Fruit fly (Drosophila melanogaster): ENCODE results near the gene CG6678.

CG6678 gene

dm6 chr3R:21839636-21840035 is 47.2 kb upstream of the CG6678 start (continued):
- TF ChIP-seq wor (GFP tag; IDR thresholded peaks at IDR 0.05) (no peak), twi (tag; optimal IDR thresholded peaks at IDR 0.05) (no peak), ara (GFP tag; IDR thresholded peaks at IDR 0.05) (no peak), pho (GFP tag; optimal IDR thresholded peaks at IDR 0.05) (no peak), ase (GFP tag; IDR thresholded peaks at IDR 0.05) (no peak), gsb (GFP tag; IDR thresholded peaks at IDR 0.05) (no peak), CG7987 (GFP tag; optimal IDR thresholded peaks at IDR 0.05) (no peak), oc (tag; optimal IDR thresholded peaks at IDR 0.05) (no peak), org-1 (GFP tag; optimal IDR thresholded peaks at IDR 0.05) (no peak), shn (GFP tag; optimal IDR thresholded peaks at IDR 0.05) (no peak), gt (GFP tag; IDR thresholded peaks at IDR 0.05) (no peak), Fer2 (tag; optimal IDR thresholded peaks at IDR 0.05) (no peak), CG5245 (GFP tag; optimal IDR thresholded peaks at IDR 0.05) (no peak), unpg (GFP tag; optimal IDR thresholded peaks at IDR 0.05) (peak; percentile 36), CG10209 (GFP tag; optimal IDR thresholded peaks at IDR 0.05) (no peak), NK7.1 (GFP tag; optimal IDR thresholded peaks at IDR 0.05) (no peak), CG32532 (GFP tag; IDR thresholded peaks at IDR 0.05) (no peak), CG14014 (GFP tag; IDR thresholded peaks at IDR 0.05) (no peak), row (GFP tag; IDR thresholded peaks at IDR 0.05) (0 out of 3 replicates have a peak, but pooled peaks have one; percentile 15), lbe (GFP tag; optimal IDR thresholded peaks at IDR 0.05) (no peak), CG31224 (GFP tag; IDR thresholded peaks at IDR 0.05) (no peak), crc (GFP tag; optimal IDR thresholded peaks at IDR 0.05) (no peak), Mad (GFP tag; optimal IDR thresholded peaks at IDR 0.05) (no peak), HmgZ (tag; optimal IDR thresholded peaks at IDR 0.05) (no peak), pum (GFP tag; optimal IDR thresholded peaks at IDR 0.05) (no peak), seq (GFP tag; IDR thresholded peaks at IDR 0.05) (no peak), pita (GFP tag; optimal IDR thresholded peaks at IDR 0.05) (no peak), zen2 (GFP tag; IDR thresholded peaks at IDR 0.05; ENCODE audit: partially characterized antibody) (no peak)

dm6 chr3R:21840432-21840831 is 46.4 kb upstream of the CG6678 start:
- no peak for TF ChIP-seq Hand (GFP tag; optimal IDR thresholded peaks at IDR 0.05)
- peak; percentile 58 for TF ChIP-seq sug (tag; optimal IDR thresholded peaks at IDR 0.05)
- TF ChIP-seq ftz-f1 (GFP tag; optimal IDR thresholded peaks at IDR 0.05): no peak
- no peak for TF ChIP-seq CG14050 (GFP tag; IDR thresholded peaks at IDR 0.05)
- peak; percentile 12 for TF ChIP-seq mirr (GFP tag; optimal IDR thresholded peaks at IDR 0.05)
- no peak for TF ChIP-seq mam (GFP tag; optimal IDR thresholded peaks at IDR 0.05)
- no peak for TF ChIP-seq eyg (GFP tag; optimal IDR thresholded peaks at IDR 0.05)
- TF ChIP-seq Hr51 (GFP tag; optimal IDR thresholded peaks at IDR 0.05): no peak
- no peak for TF ChIP-seq prd (optimal IDR thresholded peaks at IDR 0.05)
- TF ChIP-seq prd (GFP tag; IDR thresholded peaks at IDR 0.05): no peak
- peak; percentile 46 for TF ChIP-seq Med (GFP tag)
- no peak for TF ChIP-seq BEAF-32 (GFP tag; optimal IDR thresholded peaks at IDR 0.05)
- peak; percentile 56 for TF ChIP-seq exex (tag; optimal IDR thresholded peaks at IDR 0.05)
- TF ChIP-seq CG9215 (GFP tag; IDR thresholded peaks at IDR 0.05): no peak
- no peak for TF ChIP-seq CG12104 (GFP tag; optimal IDR thresholded peaks at IDR 0.05)
- TF ChIP-seq dati (GFP tag; IDR thresholded peaks at IDR 0.05): no peak
- no peak for TF ChIP-seq Dip2 (GFP tag; IDR thresholded peaks at IDR 0.05)
- peak in 1 of 2 experiments; percentile 46 for TF ChIP-seq eve (GFP tag; optimal IDR thresholded peaks at IDR 0.05)
- TF ChIP-seq grn (GFP tag; optimal IDR thresholded peaks at IDR 0.05): peak; percentile 83
- no peak for TF ChIP-seq ap (GFP tag; IDR thresholded peaks at IDR 0.05)
- TF ChIP-seq CG1832 (GFP tag; optimal IDR thresholded peaks at IDR 0.05): no peak
- no peak for TF ChIP-seq CG2889 (GFP tag; IDR thresholded peaks at IDR 0.05)
- TF ChIP-seq CTCF (GFP tag; optimal IDR thresholded peaks at IDR 0.05): no peak
- peak in 1 of 2 experiments; percentile 98 for TF ChIP-seq Pdp1 (GFP tag; optimal IDR thresholded peaks at IDR 0.05)
- TF ChIP-seq Doc2 (GFP tag; IDR thresholded peaks at IDR 0.05): no peak
